Worm (Caenorhabditis elegans): ENCODE data around the gene Y32F6B.9.

Y32F6B.9 gene

ce11 chrV:10484640-10485039 lies 6.1 kb downstream of the Y32F6B.9 start, which contains the start of gene Y32F6B.1:
Gene Y32F6B.1 (minus strand): TSS chrV:10484740.
- TF ChIP-seq blmp-1 (tag; optimal IDR thresholded peaks at IDR 0.05) (no peak), nhr-2 (tag; optimal IDR thresholded peaks at IDR 0.05) (no peak), sem-2 (GFP tag; optimal IDR thresholded peaks at IDR 0.05) (no peak), ces-1 (GFP tag; optimal IDR thresholded peaks at IDR 0.05) (no peak), mep-1 (tag; optimal IDR thresholded peaks at IDR 0.05) (no peak), sptf-1 (tag; optimal IDR thresholded peaks at IDR 0.05) (no peak), ztf-11 (tag; optimal IDR thresholded peaks at IDR 0.05) (no peak), drap-1 (GFP tag; optimal IDR thresholded peaks at IDR 0.05) (no peak), cnd-1 (tag; optimal IDR thresholded peaks at IDR 0.05) (no peak), pha-4 (tag; optimal IDR thresholded peaks at IDR 0.05) (no peak)

- TF ChIP-seq elt-3 (tag; optimal IDR thresholded peaks at IDR 0.05) = no peak
- TF ChIP-seq cnd-1 (tag; optimal IDR thresholded peaks at IDR 0.05) = no peak
- no peak for TF ChIP-seq ceh-43 (GFP tag; optimal IDR thresholded peaks at IDR 0.05)
- no peak for TF ChIP-seq ces-1 (GFP tag; optimal IDR thresholded peaks at IDR 0.05)
- TF ChIP-seq ztf-11 (tag; optimal IDR thresholded peaks at IDR 0.05) = no peak
- no peak for TF ChIP-seq lin-13 (tag; optimal IDR thresholded peaks at IDR 0.05)
- no peak for TF ChIP-seq unc-62 (GFP tag; optimal IDR thresholded peaks at IDR 0.05)
- TF ChIP-seq nhr-2 (tag; optimal IDR thresholded peaks at IDR 0.05) = no peak
- TF ChIP-seq tbx-8 (GFP tag; optimal IDR thresholded peaks at IDR 0.05) = no peak
- TF ChIP-seq elt-1 (tag; optimal IDR thresholded peaks at IDR 0.05; ENCODE audit: borderline replicate concordance, insufficient read depth) = no peak
- TF ChIP-seq sem-2 (GFP tag; optimal IDR thresholded peaks at IDR 0.05) = no peak
Measured at ce11 chrV:10485389-10485788, 6.9 kb downstream of the Y32F6B.9 start.

ce11 chrV:10489998-10490397 lies 11.5 kb downstream of the Y32F6B.9 start, which contains the start of gene ncx-5:
Gene ncx-5 (minus strand): TSS chrV:10490098.
- TF ChIP-seq lin-32 (GFP tag; optimal IDR thresholded peaks at IDR 0.05) = no peak

- TF ChIP-seq bed-3 (GFP tag; optimal IDR thresholded peaks at IDR 0.05) (no peak), hlh-1 (tag; optimal IDR thresholded peaks at IDR 0.05) (no peak), mab-5 (tag; optimal IDR thresholded peaks at IDR 0.05) (no peak), lin-13 (tag; optimal IDR thresholded peaks at IDR 0.05) (no peak), nhr-2 (tag; optimal IDR thresholded peaks at IDR 0.05) (no peak), drap-1 (GFP tag; optimal IDR thresholded peaks at IDR 0.05) (no peak), blmp-1 (tag; optimal IDR thresholded peaks at IDR 0.05) (no peak), nhr-237 (tag; optimal IDR thresholded peaks at IDR 0.05) (no peak), unc-39 (tag; optimal IDR thresholded peaks at IDR 0.05) (no peak), tbx-8 (GFP tag; optimal IDR thresholded peaks at IDR 0.05) (no peak), ham-2 (GFP tag; optimal IDR thresholded peaks at IDR 0.05) (no peak), elt-1 (tag; optimal IDR thresholded peaks at IDR 0.05; ENCODE audit: borderline replicate concordance, insufficient read depth) (no peak), nhr-28 (tag; optimal IDR thresholded peaks at IDR 0.05) (no peak), zip-8 (tag; optimal IDR thresholded peaks at IDR 0.05) (no peak), nhr-76 (tag; optimal IDR thresholded peaks at IDR 0.05) (no peak), unc-62 (GFP tag; optimal IDR thresholded peaks at IDR 0.05) (no peak), sptf-1 (tag; optimal IDR thresholded peaks at IDR 0.05) (no peak), lsy-2 (tag; optimal IDR thresholded peaks at IDR 0.05) (no peak), cnd-1 (tag; optimal IDR thresholded peaks at IDR 0.05) (no peak)
Measured at ce11 chrV:10491443-10491842, 12.9 kb downstream of the Y32F6B.9 start, which contains the start of gene aqp-5. Gene aqp-5 (plus strand): TSS chrV:10491743.

ce11 chrV:10493150-10493549 lies 14.7 kb downstream of the Y32F6B.9 start, which contains the start of gene ugt-33:
Gene ugt-33 (plus strand): TSS chrV:10493409.
- TF ChIP-seq cnd-1 (tag; optimal IDR thresholded peaks at IDR 0.05) = no peak
- no peak for TF ChIP-seq tbx-8 (GFP tag; optimal IDR thresholded peaks at IDR 0.05)
- TF ChIP-seq lin-13 (tag; optimal IDR thresholded peaks at IDR 0.05) = no peak
- no peak for TF ChIP-seq blmp-1 (tag; optimal IDR thresholded peaks at IDR 0.05)
- TF ChIP-seq ztf-11 (tag; optimal IDR thresholded peaks at IDR 0.05) = no peak
- TF ChIP-seq zip-8 (tag; optimal IDR thresholded peaks at IDR 0.05) = no peak

DNA sequence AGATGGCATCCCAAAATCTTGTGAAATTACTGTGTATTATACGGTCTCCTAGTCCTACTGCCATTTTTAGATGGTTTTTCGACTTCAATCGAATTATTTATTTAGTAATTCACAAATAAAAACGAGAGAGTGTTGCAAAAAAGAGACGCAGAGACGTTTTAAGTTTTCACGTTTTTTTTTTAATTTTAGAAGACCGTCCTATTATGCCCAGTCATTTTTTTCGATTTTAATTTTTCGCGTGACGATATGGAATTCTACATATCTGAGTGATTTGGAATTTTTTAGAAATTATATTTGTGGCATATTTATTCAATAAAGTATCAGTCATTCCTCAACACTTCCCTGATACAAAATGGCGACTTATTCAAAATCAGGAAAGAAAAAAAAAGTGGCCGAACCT lies 18.2 kb downstream of the Y32F6B.9 start, which contains the start of gene C35A5.4:
C35A5.4 (plus strand) TSS at position 301 of the 400 bp plus-strand sequence.
- TF ChIP-seq bed-3 (GFP tag; optimal IDR thresholded peaks at IDR 0.05) (no peak), ztf-11 (tag; optimal IDR thresholded peaks at IDR 0.05) (no peak), nhr-2 (tag; optimal IDR thresholded peaks at IDR 0.05) (no peak), lsy-2 (tag; optimal IDR thresholded peaks at IDR 0.05) (no peak)

ce11 chrV:10501295-10501694 lies 22.8 kb downstream of the Y32F6B.9 start, which contains the start of gene C35A5.3:
Gene C35A5.3 (minus strand): TSS chrV:10501395.
- no peak for TF ChIP-seq elt-1 (tag; optimal IDR thresholded peaks at IDR 0.05; ENCODE audit: borderline replicate concordance, insufficient read depth)
- no peak for TF ChIP-seq nhr-28 (tag; optimal IDR thresholded peaks at IDR 0.05)
- no peak for TF ChIP-seq nhr-76 (tag; optimal IDR thresholded peaks at IDR 0.05)
- no peak for TF ChIP-seq nhr-2 (tag; optimal IDR thresholded peaks at IDR 0.05)
- no peak for TF ChIP-seq hlh-1 (tag; optimal IDR thresholded peaks at IDR 0.05)
- no peak for TF ChIP-seq nhr-12 (tag; optimal IDR thresholded peaks at IDR 0.05)
- TF ChIP-seq sem-2 (GFP tag; optimal IDR thresholded peaks at IDR 0.05) = no peak
- TF ChIP-seq ceh-39 (tag; optimal IDR thresholded peaks at IDR 0.05) = no peak
- TF ChIP-seq ham-2 (GFP tag; optimal IDR thresholded peaks at IDR 0.05) = no peak
- TF ChIP-seq blmp-1 (tag; optimal IDR thresholded peaks at IDR 0.05) = no peak

All from whole organism, mixed stage, embryonic.